Worm (Caenorhabditis elegans) whole organism, L4 larva: Measurements from ENCODE around the gene wapl-1.

Experiments used
- D1046.2 ChIP-seq: fragments of 200-800 bp; sonication (Bioruptor generic); IDR thresholded peaks from 2 replicates; pipeline ENCODE4 v1.3.6; 2022; ENCODE audit warnings: missing genetic modification characterization, missing compliant biosample characterization
- F10B5.3 ChIP-seq: sonication (generic microtip); optimal IDR thresholded peaks from 2 replicates; lab custom pipeline; 2016; ENCODE audit warnings: mild to moderate bottlenecking, missing genetic modification characterization, missing compliant biosample characterization
- F26F4.8 ChIP-seq: fragments of 200-800 bp; sonication (Bioruptor generic); conservative IDR thresholded peaks from 2 replicates; pipeline ENCODE4 v1.3.6; 2022; ENCODE audit warnings: missing genetic modification characterization, missing compliant biosample characterization
- F44E2.7 ChIP-seq: fragments of 200-800 bp; sonication (Bioruptor generic); IDR thresholded peaks from 2 replicates; pipeline ENCODE4 v2.1.2; 2022; ENCODE audit warnings: missing genetic modification characterization, missing compliant biosample characterization
- R02D3.7 ChIP-seq: fragments of 150-350 bp; sonication (generic microtip); optimal IDR thresholded peaks from 3 replicates; lab custom pipeline; 2014; ENCODE audit warnings: missing biosample characterization, missing genetic modification characterization
- Y105C5A.15 ChIP-seq: fragments of 200-800 bp; sonication (Bioruptor generic); IDR thresholded peaks from 2 replicates; pipeline ENCODE4 v1.3.6; 2022; ENCODE audit warnings: missing genetic modification characterization, missing compliant biosample characterization
- Y5F2A.4 ChIP-seq: fragments of 200-800 bp; sonication (Bioruptor generic); optimal IDR thresholded peaks from 2 replicates; lab custom pipeline; 2018; ENCODE audit warnings: mild to moderate bottlenecking, missing genetic modification characterization, missing compliant biosample characterization
- ZK546.5 ChIP-seq, 2 experiments: sonication (generic microtip); optimal IDR thresholded peaks; 2 replicates each; lab custom pipeline; 2017; ENCODE audit warnings: missing biosample characterization in 2 of 2, missing genetic modification characterization in 2 of 2
- aha-1 ChIP-seq: fragments of 150-350 bp; peaks from one replicate; lab custom pipeline; 2014; ENCODE audit warnings: missing biosample characterization, missing genetic modification characterization
- aly-2 ChIP-seq: sonication (generic microtip); optimal IDR thresholded peaks from 2 replicates; lab custom pipeline; 2018; ENCODE audit warnings: missing biosample characterization, missing genetic modification characterization
- attf-4 ChIP-seq: sonication (generic microtip); optimal IDR thresholded peaks from 3 replicates; lab custom pipeline; 2017; ENCODE audit warnings: missing biosample characterization, missing genetic modification characterization
- ceh-32 ChIP-seq: sonication (generic microtip); optimal IDR thresholded peaks from 2 replicates; lab custom pipeline; 2016; ENCODE audit warnings: mild to moderate bottlenecking, missing genetic modification characterization, missing compliant biosample characterization; ENCODE audit not compliant: poor library complexity
- ceh-62 ChIP-seq: sonication (generic microtip); optimal IDR thresholded peaks from 2 replicates; lab custom pipeline; 2017; ENCODE audit warnings: missing biosample characterization, missing genetic modification characterization
- ctbp-1 ChIP-seq: fragments of 200-800 bp; sonication (Bioruptor generic); IDR thresholded peaks from 2 replicates; pipeline ENCODE4 v1.3.6; 2022; ENCODE audit warnings: missing genetic modification reagents, missing genetic modification characterization, missing compliant biosample characterization
- daf-12 ChIP-seq: fragments of 150-350 bp; optimal IDR thresholded peaks from 2 replicates; lab custom pipeline; 2014; ENCODE audit warnings: missing biosample characterization, missing genetic modification reagents, missing genetic modification characterization
- daf-8 ChIP-seq: fragments of 200-800 bp; sonication (Bioruptor generic); IDR thresholded peaks from 2 replicates; pipeline ENCODE4 v1.3.6; 2022; ENCODE audit warnings: missing genetic modification characterization, missing compliant biosample characterization
- dmd-6 ChIP-seq: fragments of 200-800 bp; sonication (Bioruptor generic); IDR thresholded peaks from 2 replicates; pipeline ENCODE4 v1.3.6; 2022; ENCODE audit warnings: missing genetic modification reagents, missing genetic modification characterization, missing compliant biosample characterization
- dmd-8 ChIP-seq: fragments of 200-800 bp; sonication (Bioruptor generic); IDR thresholded peaks from 2 replicates; pipeline ENCODE4 v1.3.6; 2022; ENCODE audit warnings: missing genetic modification characterization, missing compliant biosample characterization
- dpl-1 ChIP-seq: fragments of 150-350 bp; optimal IDR thresholded peaks from 2 replicates; lab custom pipeline; 2014; ENCODE audit warnings: missing biosample characterization, missing genetic modification reagents, missing genetic modification characterization
- duxl-1 ChIP-seq: sonication (generic microtip); optimal IDR thresholded peaks from 2 replicates; lab custom pipeline; 2016; ENCODE audit warnings: mild to moderate bottlenecking, missing genetic modification characterization, moderate library complexity, missing compliant biosample characterization; ENCODE audit not compliant: poor library complexity
- egl-27 ChIP-seq: sonication (generic microtip); optimal IDR thresholded peaks from 3 replicates; lab custom pipeline; 2017; ENCODE audit warnings: missing biosample characterization, missing genetic modification reagents, missing genetic modification characterization
- fkh-10 ChIP-seq: fragments of 150-350 bp; optimal IDR thresholded peaks from 2 replicates; lab custom pipeline; 2014; ENCODE audit warnings: missing biosample characterization, missing genetic modification reagents, missing genetic modification characterization
- fos-1 ChIP-seq: fragments of 150-350 bp; optimal IDR thresholded peaks from 2 replicates; lab custom pipeline; 2014; ENCODE audit warnings: missing biosample characterization, missing genetic modification characterization
- gei-8 ChIP-seq: fragments of 200-800 bp; sonication (Bioruptor generic); optimal IDR thresholded peaks from 2 replicates; lab custom pipeline; 2018; ENCODE audit warnings: mild to moderate bottlenecking, missing genetic modification characterization, missing compliant biosample characterization
- hif-1 ChIP-seq, 2 experiments: sonication (generic microtip); optimal IDR thresholded peaks; 2 replicates each; lab custom pipeline; 2016 to 2017; ENCODE audit warnings: missing compliant biosample characterization in 2 of 2, missing genetic modification characterization in 2 of 2, missing genetic modification reagents in 2 of 2, missing genotype in 2 of 2, mild to moderate bottlenecking in 1 of 2
- jun-1 ChIP-seq: fragments of 150-350 bp; optimal IDR thresholded peaks from 2 replicates; lab custom pipeline; 2014; ENCODE audit warnings: missing biosample characterization, missing genetic modification reagents, missing genetic modification characterization
- lin-1 ChIP-seq: fragments of 200-800 bp; sonication (Bioruptor generic); IDR thresholded peaks from 2 replicates; pipeline ENCODE4 v1.3.6; 2022; ENCODE audit warnings: missing genetic modification reagents, missing genetic modification characterization, missing compliant biosample characterization
- lin-13 ChIP-seq: fragments of 150-350 bp; optimal IDR thresholded peaks from 2 replicates; lab custom pipeline; 2014; ENCODE audit warnings: missing biosample characterization, missing genetic modification reagents, missing genetic modification characterization
- lsy-2 ChIP-seq, 2 experiments: fragments of 150-350 bp in 1 of 2; sonication (generic microtip) in 1 of 2; optimal IDR thresholded peaks; 2 replicates each; lab custom pipeline; 2014 to 2017; ENCODE audit warnings: missing biosample characterization in 2 of 2, missing genetic modification characterization in 2 of 2
- madf-9 ChIP-seq: fragments of 200-800 bp; sonication (Bioruptor generic); conservative IDR thresholded peaks from 2 replicates; pipeline ENCODE4 v1.3.6; 2022; ENCODE audit warnings: missing genetic modification reagents, missing genetic modification characterization, missing compliant biosample characterization
- mdl-1 ChIP-seq, 2 experiments: fragments of 150-350 bp in 1 of 2; sonication (generic microtip) in 1 of 2; optimal IDR thresholded peaks; 2 replicates each; lab custom pipeline; 2014 to 2017; ENCODE audit warnings: missing biosample characterization in 2 of 2, missing genetic modification characterization in 2 of 2
- mdt-29 ChIP-seq: fragments of 200-800 bp; sonication (Bioruptor generic); IDR thresholded peaks from 2 replicates; pipeline ENCODE4 v1.3.6; 2022; ENCODE audit warnings: missing genetic modification reagents, missing genetic modification characterization, missing compliant biosample characterization
- mep-1 ChIP-seq: fragments of 150-350 bp; sonication (generic microtip); optimal IDR thresholded peaks from 3 replicates; lab custom pipeline; 2014; ENCODE audit warnings: missing biosample characterization, missing genetic modification characterization
- mxl-3 ChIP-seq: fragments of 200-800 bp; sonication (Bioruptor generic); optimal IDR thresholded peaks from 2 replicates; lab custom pipeline; 2018; ENCODE audit warnings: mild to moderate bottlenecking, missing genetic modification characterization, missing compliant biosample characterization
- nhr-102 ChIP-seq: sonication (generic microtip); optimal IDR thresholded peaks from 2 replicates; lab custom pipeline; 2016; ENCODE audit warnings: mild to moderate bottlenecking, missing genetic modification characterization, moderate library complexity, missing compliant biosample characterization
- nhr-11 ChIP-seq: fragments of 150-350 bp; optimal IDR thresholded peaks from 2 replicates; lab custom pipeline; 2014; ENCODE audit warnings: missing biosample characterization, missing genetic modification characterization
- nhr-237 ChIP-seq: sonication (generic microtip); optimal IDR thresholded peaks from 2 replicates; lab custom pipeline; 2017; ENCODE audit warnings: missing biosample characterization, missing genetic modification characterization
- nhr-41 ChIP-seq: fragments of 200-800 bp; sonication (Bioruptor generic); IDR thresholded peaks from 2 replicates; pipeline ENCODE4 v1.3.6; 2022; ENCODE audit warnings: missing genetic modification reagents, missing genetic modification characterization, missing compliant biosample characterization
- nhr-42 ChIP-seq: fragments of 200-800 bp; sonication (Bioruptor generic); IDR thresholded peaks from 2 replicates; pipeline ENCODE4 v1.3.6; 2022; ENCODE audit warnings: missing genetic modification characterization, missing compliant biosample characterization
- php-3 ChIP-seq: fragments of 200-800 bp; sonication (Bioruptor generic); IDR thresholded peaks from 2 replicates; pipeline ENCODE4 v1.3.6; 2022; ENCODE audit warnings: missing genetic modification reagents, missing genetic modification characterization, missing compliant biosample characterization
- pqm-1 ChIP-seq: sonication (generic microtip); optimal IDR thresholded peaks from 2 replicates; lab custom pipeline; 2017; ENCODE audit warnings: missing biosample characterization, missing genetic modification characterization
- set-16 ChIP-seq: fragments of 200-800 bp; sonication (Bioruptor generic); IDR thresholded peaks from 2 replicates; pipeline ENCODE4 v1.3.6; 2022; ENCODE audit warnings: missing genetic modification reagents, missing genetic modification characterization, missing compliant biosample characterization
- snpc-1.2 ChIP-seq: fragments of 200-800 bp; sonication (Bioruptor generic); IDR thresholded peaks from 2 replicates; pipeline ENCODE4 v1.3.6; 2022; ENCODE audit warnings: missing genetic modification reagents, missing genetic modification characterization, missing compliant biosample characterization
- tag-97 ChIP-seq: fragments of 200-800 bp; sonication (Bioruptor generic); IDR thresholded peaks from 2 replicates; pipeline ENCODE4 v1.3.6; 2022; ENCODE audit warnings: missing genetic modification characterization, missing compliant biosample characterization
- tra-1 ChIP-seq: fragments of 200-800 bp; sonication (Bioruptor generic); IDR thresholded peaks from 2 replicates; pipeline ENCODE4 v1.3.6; 2022; ENCODE audit warnings: missing genetic modification reagents, missing genetic modification characterization, missing compliant biosample characterization
- unc-62 ChIP-seq, 3 experiments: fragments of 150-350 bp in 1 of 3; sonication (generic microtip); optimal IDR thresholded peaks in 2 of 3; peaks in 1 of 3; 1 replicate in 1 of 3; 2 replicates in 2 of 3; lab custom pipeline; 2014 to 2017; ENCODE audit warnings: missing biosample characterization in 3 of 3, missing genetic modification characterization in 3 of 3, missing genetic modification reagents in 3 of 3, missing genotype in 1 of 3
- zag-1 ChIP-seq: fragments of 150-350 bp; optimal IDR thresholded peaks from 2 replicates; lab custom pipeline; 2014; ENCODE audit warnings: missing biosample characterization, missing genetic modification characterization
- zfp-3 ChIP-seq: fragments of 200-800 bp; sonication (Bioruptor generic); conservative IDR thresholded peaks from 2 replicates; pipeline ENCODE4 v1.3.6; 2022; ENCODE audit warnings: missing genetic modification reagents, missing genetic modification characterization, missing compliant biosample characterization
- zip-2 ChIP-seq: fragments of 150-350 bp; optimal IDR thresholded peaks from 2 replicates; lab custom pipeline; 2014; ENCODE audit warnings: missing biosample characterization, missing genetic modification characterization
- ztf-11 ChIP-seq: fragments of 150-350 bp; optimal IDR thresholded peaks from 2 replicates; lab custom pipeline; 2014; ENCODE audit warnings: missing biosample characterization, missing genetic modification characterization
- ztf-7 ChIP-seq: fragments of 150-350 bp; optimal IDR thresholded peaks from 2 replicates; lab custom pipeline; 2014; ENCODE audit warnings: missing biosample characterization, missing genetic modification characterization

wapl-1 gene

DNA sequence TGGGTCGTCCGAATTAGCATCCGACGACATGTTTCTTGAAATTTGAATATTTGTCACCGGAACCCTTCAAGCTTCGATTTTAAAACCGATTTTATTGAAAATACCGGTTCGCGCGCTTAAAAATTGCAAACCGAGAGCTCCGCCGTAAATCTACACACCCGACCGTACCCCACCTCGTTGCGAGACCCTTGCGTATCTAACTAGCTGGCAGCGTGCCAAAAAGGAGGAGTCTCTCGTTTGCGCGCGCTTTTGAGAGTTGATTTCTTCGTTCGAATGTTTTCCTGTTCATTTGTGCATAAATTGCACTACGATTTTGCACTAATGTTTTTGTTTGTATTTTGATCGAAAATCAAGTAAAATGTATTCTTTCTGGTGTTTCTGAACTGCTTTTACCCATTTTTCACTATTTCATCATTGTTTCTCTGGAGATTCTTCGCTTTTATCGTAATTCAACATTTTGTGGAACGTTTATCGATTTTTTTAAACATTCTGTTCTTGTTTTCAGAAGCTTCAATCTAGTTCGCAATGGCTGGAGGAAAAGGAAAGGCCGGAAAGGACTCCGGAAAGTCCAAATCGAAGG lies at the start of gene wapl-1, which contains the start of gene htz-1 (continued):
- TF ChIP-seq php-3 (GFP tag; lab: Robert Waterston, UW) (no peak; the same call in 1 of the 2 replicates), snpc-1.2 (GFP tag; lab: Robert Waterston, UW) (peak; percentile 72), nhr-237 (peak; percentile 59), unc-62 (GFP tag; optimal IDR thresholded peaks at IDR 0.05 in 1 of 2; lab: Kevin White, UChicago) (peak in 1 of 2 experiments; percentile 99), unc-62 (tag; optimal IDR thresholded peaks at IDR 0.05; lab: Kevin White, UChicago) (no peak), lsy-2 (tag; optimal IDR thresholded peaks at IDR 0.05; lab: Kevin White, UChicago) (peak; percentile 98 to 99), F44E2.7 (no peak), zag-1 (tag; lab: Kevin White, UChicago) (no peak), set-16 (GFP tag; lab: Robert Waterston, UW) (peak; percentile 42; the same call in 1 of the 2 replicates), F10B5.3 (tag; lab: Kevin White, UChicago) (peak; percentile 67), duxl-1 (tag; lab: Kevin White, UChicago) (peak; percentile 87), aha-1 (tag; lab: Kevin White, UChicago) (peak; percentile 100), lin-13 (GFP tag; lab: Kevin White, UChicago) (peak; percentile 95), attf-4 (tag; lab: Kevin White, UChicago) (no peak), pqm-1 (tag; lab: Kevin White, UChicago) (no peak), Y5F2A.4 (GFP tag; lab: Kevin White, UChicago) (no peak), zfp-3 (peak; percentile 80), aly-2 (tag; lab: Kevin White, UChicago) (no peak), ctbp-1 (GFP tag; lab: Robert Waterston, UW) (peak; percentile 84), nhr-41 (GFP tag; lab: Robert Waterston, UW) (no peak), tag-97 (no peak), D1046.2 (GFP tag; lab: Robert Waterston, UW) (peak; percentile 83; the same call in 1 of the 2 replicates), nhr-102 (peak; percentile 91), fkh-10 (GFP tag; lab: Kevin White, UChicago) (peak; percentile 96), nhr-42 (GFP tag; lab: Robert Waterston, UW) (peak; percentile 89), dpl-1 (GFP tag; lab: Kevin White, UChicago) (peak; percentile 98), mxl-3 (GFP tag; lab: Kevin White, UChicago) (peak; percentile 78), gei-8 (GFP tag; lab: Kevin White, UChicago) (peak; percentile 31), ceh-32 (tag; lab: Kevin White, UChicago) (no peak), mdt-29 (GFP tag; lab: Robert Waterston, UW) (peak; percentile 84), zip-2 (peak; percentile 18), dmd-8 (GFP tag; lab: Robert Waterston, UW) (no peak), ztf-7 (tag; lab: Kevin White, UChicago) (no peak), ceh-62 (tag; lab: Kevin White, UChicago) (no peak), dmd-6 (GFP tag; lab: Robert Waterston, UW) (peak; percentile 92), R02D3.7 (peak; percentile 93), egl-27 (tag; lab: Kevin White, UChicago) (no peak), mep-1 (tag; lab: Kevin White, UChicago) (peak; percentile 97), daf-8 (GFP tag; lab: Robert Waterston, UW) (no peak), F26F4.8 (no peak), daf-12 (no peak), ZK546.5 (tag; optimal IDR thresholded peaks at IDR 0.05; lab: Kevin White, UChicago) (peak; percentile 76 to 97), lin-1 (peak; percentile 48; the same call in 1 of the 2 replicates), hif-1 (tag; optimal IDR thresholded peaks at IDR 0.05; lab: Kevin White, UChicago) (peak; percentile 38 to 91), Y105C5A.15 (no peak), tra-1 (GFP tag; lab: Robert Waterston, UW) (peak; percentile 45; the same call in 1 of the 2 replicates), fos-1 (no peak), ztf-11 (tag; lab: Kevin White, UChicago) (no peak), nhr-11 (tag; lab: Kevin White, UChicago) (peak; percentile 97), jun-1 (peak; percentile 75), mdl-1 (tag; optimal IDR thresholded peaks at IDR 0.05; lab: Kevin White, UChicago) (peak in 1 of 2 experiments; percentile 81), madf-9 (GFP tag; lab: Robert Waterston, UW) (peak; percentile 77)
